Worm (Caenorhabditis elegans): ENCODE data around the gene ZK930.6.

Gene ZK930.6

ce11 chrII:11838353-11838752 lies 45.4 kb upstream of the ZK930.6 start (continued):
- TF ChIP-seq C16A3.4 (tag; optimal IDR thresholded peaks at IDR 0.05) (no peak), elt-3 (tag; optimal IDR thresholded peaks at IDR 0.05) (peak in 4 of 6 experiments; percentile 66 to 93 (median 67)), nhr-90 (tag; optimal IDR thresholded peaks at IDR 0.05; ENCODE audit: poor library complexity) (peak; percentile 17), nhr-19 (GFP tag; conservative IDR thresholded peaks at IDR 0.05) (peak; percentile 24; the same call in 1 of the 2 replicates), pax-3 (tag; optimal IDR thresholded peaks at IDR 0.05) (no peak), grh-1 (GFP tag; IDR thresholded peaks at IDR 0.05) (no peak), lin-14 (GFP tag; optimal IDR thresholded peaks at IDR 0.05) (peak; percentile 80), lir-3 (tag; optimal IDR thresholded peaks at IDR 0.05; ENCODE audit: poor library complexity) (no peak), hlh-4 (tag; optimal IDR thresholded peaks at IDR 0.05) (no peak), efl-1 (optimal IDR thresholded peaks at IDR 0.05) (no peak), efl-1 (GFP tag; optimal IDR thresholded peaks at IDR 0.05 in 1 of 2) (peak in 1 of 2 experiments; percentile 72), efl-3 (GFP tag; optimal IDR thresholded peaks at IDR 0.05) (no peak), pqm-1 (tag; optimal IDR thresholded peaks at IDR 0.05) (no peak), ceh-88 (GFP tag; IDR thresholded peaks at IDR 0.05) (no peak)

ce11 chrII:11839116-11839515 lies 44.6 kb upstream of the ZK930.6 start:
- TF ChIP-seq lin-14 (GFP tag; optimal IDR thresholded peaks at IDR 0.05) (peak; percentile 50), ztf-4 (tag; optimal IDR thresholded peaks at IDR 0.05) (no peak), blmp-1 (tag; optimal IDR thresholded peaks at IDR 0.05) (peak; percentile 15), ceh-90 (tag; optimal IDR thresholded peaks at IDR 0.05) (no peak), snu-23 (GFP tag; optimal IDR thresholded peaks at IDR 0.05) (peak; percentile 14), nhr-20 (tag; optimal IDR thresholded peaks at IDR 0.05) (peak; percentile 60), dpl-1 (GFP tag; optimal IDR thresholded peaks at IDR 0.05) (no peak), mab-9 (GFP tag; IDR thresholded peaks at IDR 0.05) (no peak), nhr-19 (GFP tag; conservative IDR thresholded peaks at IDR 0.05) (peak; percentile 21; the same call in 1 of the 2 replicates), nhr-85 (tag) (peak; percentile 89), hpl-2 (GFP tag; optimal IDR thresholded peaks at IDR 0.05) (no peak), ceh-88 (GFP tag; IDR thresholded peaks at IDR 0.05) (no peak), lin-39 (tag; optimal IDR thresholded peaks at IDR 0.05) (no peak), alr-1 (tag; optimal IDR thresholded peaks at IDR 0.05; ENCODE audit: borderline replicate concordance) (no peak), sptf-1 (tag; optimal IDR thresholded peaks at IDR 0.05) (no peak), dsc-1 (tag; optimal IDR thresholded peaks at IDR 0.05) (no peak), nhr-90 (tag; optimal IDR thresholded peaks at IDR 0.05; ENCODE audit: poor library complexity) (no peak), nhr-76 (tag; optimal IDR thresholded peaks at IDR 0.05) (no peak), ceh-8 (GFP tag; optimal IDR thresholded peaks at IDR 0.05) (no peak), nhr-237 (tag; optimal IDR thresholded peaks at IDR 0.05) (no peak), lir-3 (tag; optimal IDR thresholded peaks at IDR 0.05; ENCODE audit: poor library complexity) (no peak), zag-1 (tag; optimal IDR thresholded peaks at IDR 0.05) (no peak), elt-3 (tag; optimal IDR thresholded peaks at IDR 0.05) (peak in 1 of 6 experiments; percentile 48), fkh-10 (GFP tag; optimal IDR thresholded peaks at IDR 0.05) (no peak), mdl-1 (tag; optimal IDR thresholded peaks at IDR 0.05) (no peak), nhr-28 (tag; optimal IDR thresholded peaks at IDR 0.05) (no peak), lsy-2 (tag; optimal IDR thresholded peaks at IDR 0.05) (peak in 1 of 2 experiments; percentile 18), Y116A8C.19 (tag; optimal IDR thresholded peaks at IDR 0.05; ENCODE audit: borderline replicate concordance) (no peak), nhr-71 (tag; optimal IDR thresholded peaks at IDR 0.05) (peak; percentile 64), skn-1 (tag; optimal IDR thresholded peaks at IDR 0.05) (no peak)

ce11 chrII:11841653-11842052 lies 42.1 kb upstream of the ZK930.6 start:
- TF ChIP-seq hlh-17 (GFP tag; optimal IDR thresholded peaks at IDR 0.05; ENCODE audit: borderline replicate concordance) (no peak), dpl-1 (GFP tag; optimal IDR thresholded peaks at IDR 0.05) (no peak), nhr-19 (GFP tag; conservative IDR thresholded peaks at IDR 0.05) (0 out of 2 replicates have a peak, but pooled peaks have one; percentile 21), snpc-4 (tag; optimal IDR thresholded peaks at IDR 0.05) (peak; percentile 80), nhr-76 (tag; optimal IDR thresholded peaks at IDR 0.05) (no peak), ceh-63 (GFP tag; optimal IDR thresholded peaks at IDR 0.05) (no peak), unc-62 (GFP tag; optimal IDR thresholded peaks at IDR 0.05) (no peak), nhr-85 (tag) (peak; percentile 90), grh-1 (GFP tag; IDR thresholded peaks at IDR 0.05) (0 out of 2 replicates have a peak, but pooled peaks have one; percentile 14), nhr-71 (tag; optimal IDR thresholded peaks at IDR 0.05) (peak; percentile 57), snu-23 (GFP tag; optimal IDR thresholded peaks at IDR 0.05) (peak; percentile 35), efl-1 (optimal IDR thresholded peaks at IDR 0.05) (no peak), efl-1 (GFP tag; optimal IDR thresholded peaks at IDR 0.05 in 1 of 2) (no peak), nhr-90 (tag; optimal IDR thresholded peaks at IDR 0.05; ENCODE audit: poor library complexity) (peak; percentile 59), nhr-20 (tag; optimal IDR thresholded peaks at IDR 0.05) (peak; percentile 50), lin-14 (GFP tag; optimal IDR thresholded peaks at IDR 0.05) (peak; percentile 35), nhr-47 (tag; optimal IDR thresholded peaks at IDR 0.05) (peak; percentile 40), rnt-1 (tag; optimal IDR thresholded peaks at IDR 0.05) (no peak)
